Worm (Caenorhabditis elegans) whole organism, young adult: Measurements from ENCODE around the gene nhr-108.

Source experiments
- B0035.1 ChIP-seq: sonication (generic microtip); optimal IDR thresholded peaks from 2 replicates; lab custom pipeline; 2016; ENCODE audit warnings: missing genetic modification characterization, mild to moderate bottlenecking, missing compliant biosample characterization, missing genotype, missing genetic modification reagents
- F10E7.11 ChIP-seq: sonication (generic microtip); optimal IDR thresholded peaks from 2 replicates; lab custom pipeline; 2017; ENCODE audit warnings: mild to moderate bottlenecking, missing genetic modification characterization, moderate library complexity, missing compliant biosample characterization
- F57A8.1 ChIP-seq: fragments of 200-800 bp; sonication (Bioruptor generic); optimal IDR thresholded peaks from 2 replicates; lab custom pipeline; 2018; ENCODE audit warnings: mild to moderate bottlenecking, missing genetic modification characterization, moderate library complexity, missing compliant biosample characterization
- F57C9.4 ChIP-seq: sonication (generic microtip); optimal IDR thresholded peaks from 2 replicates; lab custom pipeline; 2017; ENCODE audit warnings: mild to moderate bottlenecking, missing genetic modification characterization, missing compliant biosample characterization
- Y53G8AR.9 ChIP-seq: fragments of 200-800 bp; sonication (Bioruptor generic); conservative IDR thresholded peaks from 2 replicates; pipeline ENCODE4 v1.3.6; 2022; ENCODE audit warnings: missing genetic modification reagents, missing genetic modification characterization, missing compliant biosample characterization
- Y67H2A.10 ChIP-seq: fragments of 200-800 bp; sonication (Bioruptor generic); conservative IDR thresholded peaks from 2 replicates; pipeline ENCODE4 v1.3.6; 2022; ENCODE audit warnings: missing genetic modification reagents, missing genetic modification characterization, missing compliant biosample characterization
- Y79H2A.3 ChIP-seq: fragments of 200-800 bp; sonication (Bioruptor generic); conservative IDR thresholded peaks from 2 replicates; pipeline ENCODE4 v1.3.6; 2022; ENCODE audit warnings: missing genetic modification reagents, missing genetic modification characterization, missing compliant biosample characterization
- akir-1 ChIP-seq: fragments of 200-800 bp; sonication (Bioruptor generic); optimal IDR thresholded peaks from 2 replicates; lab custom pipeline; 2018; ENCODE audit warnings: mild to moderate bottlenecking, missing genetic modification characterization, moderate library complexity, missing compliant biosample characterization
- aptf-2 ChIP-seq: fragments of 200-800 bp; sonication (Bioruptor generic); conservative IDR thresholded peaks from 2 replicates; pipeline ENCODE4 v1.3.6; 2022; ENCODE audit warnings: missing genetic modification reagents, missing genetic modification characterization, missing compliant biosample characterization
- attf-3 ChIP-seq: fragments of 200-800 bp; sonication (Bioruptor generic); conservative IDR thresholded peaks from 2 replicates; pipeline ENCODE4 v1.3.6; 2022; ENCODE audit warnings: missing genetic modification reagents, missing genetic modification characterization, missing compliant biosample characterization
- attf-5 ChIP-seq: fragments of 200-800 bp; sonication (Bioruptor generic); optimal IDR thresholded peaks from 2 replicates; lab custom pipeline; 2018; ENCODE audit warnings: mild to moderate bottlenecking, missing genetic modification characterization, missing compliant biosample characterization
- attf-6 ChIP-seq: fragments of 200-800 bp; sonication (Bioruptor generic); IDR thresholded peaks from 2 replicates; pipeline ENCODE4 v1.3.6; 2022; ENCODE audit warnings: missing genetic modification reagents, missing genetic modification characterization, missing compliant biosample characterization
- ceh-100 ChIP-seq: fragments of 200-800 bp; sonication (Bioruptor generic); IDR thresholded peaks from 2 replicates; pipeline ENCODE4 v1.3.6; 2022; ENCODE audit warnings: missing genetic modification reagents, missing genetic modification characterization, missing compliant biosample characterization
- ceh-40 ChIP-seq: fragments of 200-800 bp; sonication (Bioruptor generic); IDR thresholded peaks from 2 replicates; pipeline ENCODE4 v1.3.6; 2022; ENCODE audit warnings: missing genetic modification characterization, missing compliant biosample characterization
- ceh-58 ChIP-seq: fragments of 200-800 bp; sonication (Bioruptor generic); IDR thresholded peaks from 2 replicates; pipeline ENCODE4 v1.3.6; 2022; ENCODE audit warnings: missing genetic modification characterization, missing compliant biosample characterization
- ceh-91 ChIP-seq: fragments of 200-800 bp; sonication (Bioruptor generic); IDR thresholded peaks from 2 replicates; pipeline ENCODE4 v1.3.6; 2022; ENCODE audit warnings: missing genetic modification reagents, missing genetic modification characterization, missing compliant biosample characterization
- egl-18 ChIP-seq: fragments of 200-800 bp; sonication (Bioruptor generic); IDR thresholded peaks from 2 replicates; pipeline ENCODE4 v1.3.6; 2022; ENCODE audit warnings: missing genetic modification reagents, missing genetic modification characterization, missing compliant biosample characterization
- ets-4 ChIP-seq: fragments of 200-800 bp; sonication (Bioruptor generic); optimal IDR thresholded peaks from 2 replicates; lab custom pipeline; 2018; ENCODE audit warnings: mild to moderate bottlenecking, missing genetic modification characterization, missing compliant biosample characterization
- let-607 ChIP-seq, 2 experiments: fragments of 200-800 bp in 1 of 2; sonication (Bioruptor generic) in 1 of 2; sonication (generic microtip) in 1 of 2; optimal IDR thresholded peaks; 2 replicates each; lab custom pipeline; 2016 to 2018; ENCODE audit warnings: mild to moderate bottlenecking in 2 of 2, missing compliant biosample characterization in 2 of 2, missing genetic modification characterization in 2 of 2, moderate library complexity in 2 of 2, missing genotype in 1 of 2
- lin-26 ChIP-seq: fragments of 200-800 bp; sonication (Bioruptor generic); IDR thresholded peaks from 2 replicates; pipeline ENCODE4 v1.3.6; 2022; ENCODE audit warnings: missing genetic modification reagents, missing genetic modification characterization, missing compliant biosample characterization
- lin-35 ChIP-seq, 3 experiments: fragments of 150-350 bp in 2 of 3; sonication (generic microtip) in 1 of 3; optimal IDR thresholded peaks; 2 replicates each; lab custom pipeline; 2014 to 2018; ENCODE audit warnings: missing biosample characterization in 3 of 3, missing genetic modification characterization in 3 of 3, missing genetic modification reagents in 3 of 3
- lsy-27 ChIP-seq: sonication (generic microtip); optimal IDR thresholded peaks from 2 replicates; lab custom pipeline; 2017; ENCODE audit warnings: missing genetic modification characterization, mild to moderate bottlenecking, missing compliant biosample characterization, antibody characterized with exemption, missing genotype, borderline replicate concordance; ENCODE audit not compliant: insufficient read depth
- madf-10 ChIP-seq: sonication (generic microtip); optimal IDR thresholded peaks from 2 replicates; lab custom pipeline; 2016; ENCODE audit warnings: mild to moderate bottlenecking, missing genetic modification characterization, missing compliant biosample characterization
- madf-3 ChIP-seq: fragments of 200-800 bp; sonication (Bioruptor generic); IDR thresholded peaks from 2 replicates; pipeline ENCODE4 v1.3.6; 2022; ENCODE audit warnings: missing genetic modification reagents, missing genetic modification characterization, missing compliant biosample characterization
- madf-6 ChIP-seq: fragments of 200-800 bp; sonication (Bioruptor generic); IDR thresholded peaks from 2 replicates; pipeline ENCODE4 v1.3.6; 2022; ENCODE audit warnings: missing genetic modification reagents, missing genetic modification characterization, missing compliant biosample characterization
- mxl-1 ChIP-seq: sonication (generic microtip); optimal IDR thresholded peaks from 2 replicates; lab custom pipeline; 2016; ENCODE audit warnings: missing genetic modification characterization, missing compliant biosample characterization
- nhr-90 ChIP-seq: sonication (generic microtip); optimal IDR thresholded peaks from 2 replicates; lab custom pipeline; 2016; ENCODE audit warnings: missing genotype, mild to moderate bottlenecking, missing genetic modification characterization, missing compliant biosample characterization
- pbrm-1 ChIP-seq: fragments of 200-800 bp; sonication (Bioruptor generic); IDR thresholded peaks from 2 replicates; pipeline ENCODE4 v1.3.6; 2022; ENCODE audit warnings: missing genetic modification reagents, missing genetic modification characterization, missing compliant biosample characterization
- rec-8 ChIP-seq, 2 experiments: sonication (generic microtip); optimal IDR thresholded peaks; 2 replicates each; lab custom pipeline; 2016; ENCODE audit warnings: mild to moderate bottlenecking in 2 of 2, missing genetic modification characterization in 2 of 2, missing genetic modification reagents in 2 of 2, missing genotype in 2 of 2, missing biosample characterization in 1 of 2, missing compliant biosample characterization in 1 of 2, moderate library complexity in 1 of 2
- repo-1 ChIP-seq: sonication (generic microtip); optimal IDR thresholded peaks from 2 replicates; lab custom pipeline; 2017; ENCODE audit warnings: mild to moderate bottlenecking, missing genetic modification characterization, missing compliant biosample characterization
- rpc-1 ChIP-seq, 2 experiments: fragments of 150-350 bp in 1 of 2; sonication (generic microtip) in 1 of 2; optimal IDR thresholded peaks; 2 replicates each; lab custom pipeline; 2014 to 2018; ENCODE audit warnings: missing biosample characterization in 1 of 2, missing genetic modification characterization in 1 of 2, missing genetic modification reagents in 1 of 2, missing genotype in 1 of 2
- sdz-38 ChIP-seq: sonication (generic microtip); optimal IDR thresholded peaks from 2 replicates; lab custom pipeline; 2016; ENCODE audit warnings: missing genotype, missing genetic modification characterization, missing compliant biosample characterization
- tlf-1 ChIP-seq: fragments of 200-800 bp; sonication (Bioruptor generic); optimal IDR thresholded peaks from 2 replicates; lab custom pipeline; 2018; ENCODE audit warnings: mild to moderate bottlenecking, missing genetic modification characterization, missing compliant biosample characterization
- unc-130 ChIP-seq: sonication (generic microtip); optimal IDR thresholded peaks from 2 replicates; lab custom pipeline; 2016; ENCODE audit warnings: missing genetic modification reagents, missing genetic modification characterization, missing compliant biosample characterization
- ztf-18 ChIP-seq: sonication (generic microtip); optimal IDR thresholded peaks from 2 replicates; lab custom pipeline; 2016; ENCODE audit warnings: missing genotype, mild to moderate bottlenecking, missing genetic modification characterization, missing compliant biosample characterization

Gene nhr-108

ce11 chrV:15924307-15924706 lies at the start of gene nhr-108:
nhr-108 (minus strand) TSS chrV:15924472.
- TF ChIP-seq ceh-91 (GFP tag; lab: Robert Waterston, UW) (no peak), ztf-18 (tag; lab: Kevin White, UChicago) (no peak), madf-10 (tag; lab: Kevin White, UChicago) (no peak), lin-26 (no peak), rec-8 (tag; optimal IDR thresholded peaks at IDR 0.05; lab: Kevin White, UChicago) (no peak), ceh-58 (GFP tag; lab: Robert Waterston, UW) (no peak), nhr-90 (no peak), F57A8.1 (GFP tag; lab: Kevin White, UChicago) (no peak), ets-4 (GFP tag; lab: Kevin White, UChicago) (no peak), F10E7.11 (no peak), lsy-27 (no peak)

DNA sequence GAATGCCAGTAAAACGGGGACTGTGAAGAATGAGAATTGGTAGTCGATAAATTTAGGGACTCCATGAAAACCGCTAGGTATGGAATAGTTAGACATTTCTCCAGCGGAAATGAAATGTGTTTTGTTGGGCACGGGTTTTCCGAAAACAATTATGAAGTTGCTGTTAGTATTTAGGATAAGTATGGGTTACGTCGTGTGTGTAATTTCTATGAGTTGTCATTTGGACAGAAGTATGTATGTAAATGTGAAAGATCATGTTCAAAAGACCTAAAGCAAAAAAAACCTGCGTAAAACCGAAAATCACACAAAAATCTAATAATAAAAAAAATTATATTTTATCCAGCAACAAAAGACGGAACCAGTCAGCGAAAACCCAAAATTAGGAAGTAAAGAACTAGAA lies 48.2 kb upstream of the nhr-108 start, which contains the start of gene sru-23:
Gene sru-23, minus strand, starts transcription at position 101 of the 400 bp plus-strand sequence.
- TF ChIP-seq Y67H2A.10 (GFP tag; lab: Robert Waterston, UW) (no peak), madf-3 (GFP tag; lab: Robert Waterston, UW) (no peak), attf-3 (GFP tag; lab: Robert Waterston, UW) (no peak), ceh-100 (GFP tag; lab: Robert Waterston, UW) (no peak), let-607 (tag; optimal IDR thresholded peaks at IDR 0.05; lab: Kevin White, UChicago) (no peak), egl-18 (GFP tag; lab: Robert Waterston, UW) (no peak), lin-35 (GFP tag; optimal IDR thresholded peaks at IDR 0.05; lab: Kevin White, UChicago) (no peak), mxl-1 (no peak), unc-130 (GFP tag; lab: Kevin White, UChicago) (no peak), attf-5 (GFP tag; lab: Kevin White, UChicago) (no peak), Y79H2A.3 (GFP tag; lab: Robert Waterston, UW) (no peak), ets-4 (GFP tag; lab: Kevin White, UChicago) (no peak), madf-6 (GFP tag; lab: Robert Waterston, UW) (no peak), F57C9.4 (tag; lab: Kevin White, UChicago) (no peak), akir-1 (GFP tag; lab: Kevin White, UChicago) (no peak)
- TF ChIP-seq, all 124 proteins: peak for 0

ce11 chrV:15970820-15971219 lies 46.5 kb upstream of the nhr-108 start:
- TF ChIP-seq Y67H2A.10 (GFP tag; lab: Robert Waterston, UW) (no peak), B0035.1 (tag; lab: Kevin White, UChicago) (no peak), tlf-1 (GFP tag; lab: Kevin White, UChicago) (no peak), aptf-2 (GFP tag; lab: Robert Waterston, UW) (no peak), ceh-40 (GFP tag; lab: Robert Waterston, UW) (no peak), rec-8 (tag; optimal IDR thresholded peaks at IDR 0.05; lab: Kevin White, UChicago) (no peak), sdz-38 (tag; lab: Kevin White, UChicago) (no peak), repo-1 (tag; lab: Kevin White, UChicago) (no peak), rpc-1 (optimal IDR thresholded peaks at IDR 0.05; lab: Kevin White, UChicago) (no peak), rpc-1 (tag; optimal IDR thresholded peaks at IDR 0.05; lab: Kevin White, UChicago) (no peak)

ce11 chrV:15969653-15970052 lies 45.4 kb upstream of the nhr-108 start, which contains the start of gene F36G9.7:
F36G9.7 (minus strand) TSS chrV:15969753.
- TF ChIP-seq lin-35 (GFP tag; optimal IDR thresholded peaks at IDR 0.05; lab: Kevin White, UChicago) (no peak), pbrm-1 (GFP tag; lab: Robert Waterston, UW) (no peak), akir-1 (GFP tag; lab: Kevin White, UChicago) (no peak), attf-6 (GFP tag; lab: Robert Waterston, UW) (no peak), attf-5 (GFP tag; lab: Kevin White, UChicago) (no peak), Y53G8AR.9 (GFP tag; lab: Robert Waterston, UW) (no peak)
